Worm (Caenorhabditis elegans) whole organism, L2 larva: ENCODE measurements around the gene B0348.10.

Experiments
- F13H6.1 ChIP-seq: sonication (generic microtip); optimal IDR thresholded peaks from 2 replicates; lab custom pipeline; 2016; ENCODE audit warnings: missing genetic modification characterization, missing compliant biosample characterization
- aly-2 ChIP-seq: fragments of 150-350 bp; optimal IDR thresholded peaks from 2 replicates; lab custom pipeline; 2014; ENCODE audit warnings: missing biosample characterization, missing genetic modification characterization
- ama-1 ChIP-seq: fragments of 150-350 bp; optimal IDR thresholded peaks from 2 replicates; lab custom pipeline; 2018; ENCODE audit warnings: inconsistent platforms
- egl-27 ChIP-seq: sonication (generic microtip); optimal IDR thresholded peaks from 3 replicates; lab custom pipeline; 2017; ENCODE audit warnings: missing biosample characterization, missing genetic modification reagents, missing genetic modification characterization
- elt-3 ChIP-seq: sonication (generic microtip); optimal IDR thresholded peaks from 2 replicates; lab custom pipeline; 2017; ENCODE audit warnings: missing biosample characterization, missing genetic modification characterization
- fos-1 ChIP-seq: fragments of 150-350 bp; optimal IDR thresholded peaks from 2 replicates; lab custom pipeline; 2014; ENCODE audit warnings: missing biosample characterization, missing genetic modification characterization
- lin-39 ChIP-seq: fragments of 150-350 bp; optimal IDR thresholded peaks from 2 replicates; lab custom pipeline; 2014; ENCODE audit warnings: missing biosample characterization, missing genetic modification reagents, missing genetic modification characterization
- lsy-2 ChIP-seq, 2 experiments: fragments of 150-350 bp in 1 of 2; sonication (generic microtip) in 1 of 2; optimal IDR thresholded peaks; 2 replicates each; lab custom pipeline; 2014 to 2017; ENCODE audit warnings: missing biosample characterization in 2 of 2, missing genetic modification characterization in 2 of 2
- mbf-1 ChIP-seq: sonication (generic microtip); optimal IDR thresholded peaks from 2 replicates; lab custom pipeline; 2017; ENCODE audit warnings: missing biosample characterization, missing genetic modification characterization
- nhr-12 ChIP-seq: fragments of 150-350 bp; optimal IDR thresholded peaks from 2 replicates; lab custom pipeline; 2014; ENCODE audit warnings: missing biosample characterization, missing genetic modification characterization
- nhr-129 ChIP-seq: fragments of 150-350 bp; optimal IDR thresholded peaks from 2 replicates; lab custom pipeline; 2014; ENCODE audit warnings: missing biosample characterization, missing genetic modification characterization
- nhr-237 ChIP-seq: fragments of 150-350 bp; optimal IDR thresholded peaks from 2 replicates; lab custom pipeline; 2014; ENCODE audit warnings: missing biosample characterization, missing genetic modification characterization
- unc-62 ChIP-seq: fragments of 150-350 bp; optimal IDR thresholded peaks from 2 replicates; lab custom pipeline; 2014; ENCODE audit warnings: missing biosample characterization, missing genetic modification reagents, missing genetic modification characterization
- ztf-1 ChIP-seq: fragments of 200-800 bp; sonication (Bioruptor generic); conservative IDR thresholded peaks from 2 replicates; pipeline ENCODE4 v1.3.6; 2022; ENCODE audit warnings: missing genetic modification characterization, missing compliant biosample characterization

DNA sequence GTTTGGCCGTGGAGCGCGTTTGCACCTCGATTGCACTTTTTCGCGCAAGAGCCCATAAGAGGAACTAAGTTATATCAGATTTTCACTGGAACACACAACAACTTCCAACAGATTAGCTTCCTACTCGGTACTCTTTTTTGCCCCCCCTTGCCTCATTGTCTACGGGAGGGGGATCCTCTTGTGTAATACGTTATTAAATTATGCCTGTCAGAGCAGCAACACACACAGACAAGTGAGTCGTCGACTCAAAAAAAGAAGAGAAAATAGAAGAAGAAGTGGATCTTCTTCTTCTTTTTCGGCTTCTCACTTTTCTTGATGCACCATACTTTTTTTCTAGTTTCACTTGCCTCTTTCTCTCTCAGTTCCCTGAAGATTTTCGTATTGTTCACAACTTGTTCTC is 2.6 kb upstream of the B0348.10 start:
- TF ChIP-seq nhr-129 (tag; lab: Kevin White, UChicago) (no peak), aly-2 (tag; lab: Kevin White, UChicago) (no peak), fos-1 (tag; lab: Kevin White, UChicago) (no peak), lin-39 (tag; lab: Kevin White, UChicago) (no peak), ama-1 (lab: Kevin White, UChicago) (no peak), elt-3 (tag; lab: Kevin White, UChicago) (no peak), egl-27 (tag; lab: Kevin White, UChicago) (no peak), nhr-237 (tag; lab: Kevin White, UChicago) (no peak), mbf-1 (tag; lab: Kevin White, UChicago) (no peak), lsy-2 (tag; optimal IDR thresholded peaks at IDR 0.05; lab: Kevin White, UChicago) (no peak), nhr-12 (tag; lab: Kevin White, UChicago) (no peak), ztf-1 (GFP tag; lab: Robert Waterston, UW) (no peak), F13H6.1 (tag; lab: Kevin White, UChicago) (no peak), unc-62 (GFP tag; lab: Kevin White, UChicago) (no peak)
